Fruit fly (Drosophila melanogaster) whole organism, embryonic: ENCODE data around the gene CG18269.

Experiments
- Awh ChIP-seq: fragments of 200-800 bp; sonication (Bioruptor generic); IDR thresholded peaks from 2 replicates; pipeline ENCODE4, ENCODE4 v1.3.6; 2022; ENCODE audit warnings: missing biosample characterization, missing genetic modification characterization
- C15 ChIP-seq: fragments of 200-800 bp; sonication (Bioruptor generic); IDR thresholded peaks from 3 replicates; pipeline ENCODE4 v1.3.6; 2022; ENCODE audit warnings: missing biosample characterization, missing genetic modification characterization
- CG10274 ChIP-seq: fragments of 200-800 bp; sonication (Bioruptor generic); optimal IDR thresholded peaks from 3 replicates; lab custom pipeline; 2017; ENCODE audit warnings: missing biosample characterization, mild to moderate bottlenecking, missing genetic modification characterization
- CG12299 ChIP-seq: fragments of 200-800 bp; sonication (Bioruptor generic); optimal IDR thresholded peaks from 2 replicates; lab custom pipeline; 2018; ENCODE audit warnings: missing biosample characterization, mild to moderate bottlenecking, missing genetic modification characterization
- CG12744 ChIP-seq: fragments of 200-800 bp; sonication (Bioruptor generic); optimal IDR thresholded peaks from 2 replicates; lab custom pipeline; 2016; ENCODE audit warnings: missing biosample characterization, missing genetic modification characterization
- CG13775 ChIP-seq: fragments of 200-800 bp; sonication (Bioruptor generic); optimal IDR thresholded peaks from 3 replicates; lab custom pipeline; 2017; ENCODE audit warnings: missing biosample characterization, mild to moderate bottlenecking, missing genetic modification characterization
- CG14050 ChIP-seq: fragments of 200-800 bp; sonication (Bioruptor generic); IDR thresholded peaks from 3 replicates; pipeline ENCODE4 v1.3.6; 2022; ENCODE audit warnings: missing biosample characterization, missing genetic modification characterization
- CG31388 ChIP-seq: fragments of 200-800 bp; sonication (Bioruptor generic); optimal IDR thresholded peaks from 2 replicates; lab custom pipeline; 2016; ENCODE audit warnings: missing biosample characterization, missing genetic modification characterization
- CG33557 ChIP-seq: fragments of 200-800 bp; sonication (Bioruptor generic); optimal IDR thresholded peaks from 2 replicates; lab custom pipeline; 2019; ENCODE audit warnings: missing biosample characterization, mild to moderate bottlenecking, missing genetic modification characterization, moderate library complexity
- CG34224 ChIP-seq: fragments of 200-800 bp; sonication (Bioruptor generic); IDR thresholded peaks from 3 replicates; pipeline ENCODE4 v1.3.6; 2022; ENCODE audit warnings: missing biosample characterization, missing genetic modification characterization; ENCODE audit not compliant: partially characterized antibody
- CG4424 ChIP-seq: fragments of 200-800 bp; sonication (Bioruptor generic); optimal IDR thresholded peaks from 3 replicates; lab custom pipeline; 2016; ENCODE audit warnings: missing biosample characterization, missing genetic modification characterization
- CG6254 ChIP-seq: fragments of 200-800 bp; sonication (Bioruptor generic); optimal IDR thresholded peaks from 3 replicates; lab custom pipeline; 2017; ENCODE audit warnings: mild to moderate bottlenecking, missing biosample characterization, missing genetic modification reagents, missing genetic modification characterization
- CG6765 ChIP-seq: fragments of 200-800 bp; sonication (Bioruptor generic); optimal IDR thresholded peaks from 3 replicates; lab custom pipeline; 2017; ENCODE audit warnings: missing biosample characterization, mild to moderate bottlenecking, missing genetic modification characterization
- CG7271 ChIP-seq: fragments of 200-800 bp; sonication (Bioruptor generic); optimal IDR thresholded peaks from 2 replicates; lab custom pipeline; 2018; ENCODE audit warnings: missing biosample characterization, mild to moderate bottlenecking, missing genetic modification characterization, moderate library complexity
- CG7556 ChIP-seq: fragments of 200-800 bp; sonication (Bioruptor generic); optimal IDR thresholded peaks from 2 replicates; lab custom pipeline; 2017; ENCODE audit warnings: missing biosample characterization, mild to moderate bottlenecking, missing genetic modification characterization
- CG7786 ChIP-seq: fragments of 200-800 bp; sonication (Bioruptor generic); optimal IDR thresholded peaks from 2 replicates; lab custom pipeline; 2016; ENCODE audit warnings: missing biosample characterization, missing genetic modification characterization
- CG7839 ChIP-seq: fragments of 200-800 bp; sonication (Bioruptor generic); optimal IDR thresholded peaks from 3 replicates; lab custom pipeline; 2018; ENCODE audit warnings: missing biosample characterization, mild to moderate bottlenecking, missing genetic modification characterization, moderate library complexity
- CG9215 ChIP-seq: fragments of 200-800 bp; sonication (Bioruptor generic); IDR thresholded peaks from 2 replicates; pipeline ENCODE4 v1.3.6; 2022; ENCODE audit warnings: missing biosample characterization, missing genetic modification characterization
- CG9437 ChIP-seq: fragments of 200-800 bp; sonication (Bioruptor generic); optimal IDR thresholded peaks from 2 replicates; lab custom pipeline; 2018; ENCODE audit warnings: missing biosample characterization, mild to moderate bottlenecking, missing genetic modification characterization
- CG9609 ChIP-seq: fragments of 200-800 bp; sonication (Bioruptor generic); optimal IDR thresholded peaks from 3 replicates; lab custom pipeline; 2016; ENCODE audit warnings: missing biosample characterization, missing genetic modification characterization
- Dip2 ChIP-seq: fragments of 200-800 bp; sonication (Bioruptor generic); IDR thresholded peaks from 2 replicates; pipeline ENCODE4 v1.3.6; 2022; ENCODE audit warnings: missing biosample characterization, missing genetic modification characterization
- Ets65A ChIP-seq: fragments of 200-800 bp; sonication (Bioruptor generic); peaks from one replicate; lab custom pipeline; 2016; ENCODE audit warnings: missing biosample characterization, missing genetic modification characterization
- GATAe ChIP-seq: fragments of 200-800 bp; sonication (Bioruptor generic); conservative IDR thresholded peaks from 2 replicates; pipeline ENCODE4 v1.3.6; 2022; ENCODE audit warnings: missing biosample characterization, missing genetic modification characterization
- Gsc ChIP-seq: fragments of 200-800 bp; sonication (Bioruptor generic); IDR thresholded peaks from 2 replicates; pipeline ENCODE4 v1.3.6; 2022; ENCODE audit warnings: missing biosample characterization, missing genetic modification characterization
- HLH4C ChIP-seq: fragments of 200-800 bp; sonication (Bioruptor generic); IDR thresholded peaks from 3 replicates; pipeline ENCODE4 v1.3.6; 2022; ENCODE audit warnings: missing biosample characterization, missing genetic modification characterization; ENCODE audit not compliant: partially characterized antibody
- Hr39 ChIP-seq: fragments of >200 bp; optimal IDR thresholded peaks from 2 replicates; lab custom pipeline; 2017
- Lhr ChIP-seq: fragments of 200-800 bp; sonication (Bioruptor generic); optimal IDR thresholded peaks from 3 replicates; lab custom pipeline; 2017; ENCODE audit warnings: mild to moderate bottlenecking, missing biosample characterization, missing genetic modification reagents, missing genetic modification characterization
- Mad ChIP-seq: fragments of 200-800 bp; sonication (Bioruptor generic); optimal IDR thresholded peaks from 2 replicates; lab custom pipeline; 2016; ENCODE audit warnings: missing biosample characterization, missing genetic modification characterization
- NC2α ChIP-seq: fragments of 200-800 bp; sonication (Bioruptor generic); optimal IDR thresholded peaks from 2 replicates; lab custom pipeline; 2016; ENCODE audit warnings: missing biosample characterization, missing genetic modification characterization
- Nf-YC ChIP-seq: fragments of 200-800 bp; optimal IDR thresholded peaks from 3 replicates; lab custom pipeline; 2019; ENCODE audit warnings: missing biosample characterization, mild to moderate bottlenecking, missing genetic modification characterization, moderate library complexity
- Oli ChIP-seq: fragments of 200-800 bp; sonication (Bioruptor generic); optimal IDR thresholded peaks from 2 replicates; lab custom pipeline; 2018; ENCODE audit warnings: missing biosample characterization, mild to moderate bottlenecking, missing genetic modification characterization, moderate library complexity
- Opbp ChIP-seq: fragments of 200-800 bp; sonication (Bioruptor generic); IDR thresholded peaks from 3 replicates; pipeline ENCODE4 v1.3.6; 2022; ENCODE audit warnings: missing biosample characterization, missing genetic modification characterization; ENCODE audit not compliant: partially characterized antibody
- Sox100B ChIP-seq: fragments of 200-800 bp; sonication (Bioruptor generic); optimal IDR thresholded peaks from 3 replicates; lab custom pipeline; 2018; ENCODE audit warnings: missing biosample characterization, mild to moderate bottlenecking, missing genetic modification characterization
- aop ChIP-seq: fragments of 200-800 bp; sonication (Bioruptor generic); IDR thresholded peaks from 2 replicates; pipeline ENCODE4 v1.3.6; 2022; ENCODE audit warnings: missing biosample characterization, missing genetic modification characterization
- cas ChIP-seq: fragments of 200-800 bp; sonication (Bioruptor generic); IDR thresholded peaks from 2 replicates; pipeline ENCODE4 v1.3.6; 2022; ENCODE audit warnings: missing biosample characterization, missing genetic modification characterization
- corto ChIP-seq: fragments of 200-800 bp; sonication (Bioruptor generic); optimal IDR thresholded peaks from 2 replicates; lab custom pipeline; 2016; ENCODE audit warnings: missing biosample characterization, mild to moderate bottlenecking, missing genetic modification characterization, moderate library complexity
- crc ChIP-seq: fragments of 200-800 bp; sonication (Bioruptor generic); optimal IDR thresholded peaks from 2 replicates; lab custom pipeline; 2016; ENCODE audit warnings: missing biosample characterization, missing genetic modification characterization
- cwo ChIP-seq: fragments of 200-800 bp; sonication (Bioruptor generic); optimal IDR thresholded peaks from 3 replicates; lab custom pipeline; 2017; ENCODE audit warnings: missing biosample characterization, missing genetic modification characterization, mild to moderate bottlenecking, moderate library complexity, missing genetic modification reagents
- ems ChIP-seq: fragments of 200-800 bp; sonication (Bioruptor generic); optimal IDR thresholded peaks from 3 replicates; lab custom pipeline; 2016; ENCODE audit warnings: missing biosample characterization, missing genetic modification characterization
- gsb ChIP-seq: fragments of 200-800 bp; sonication (Bioruptor generic); IDR thresholded peaks from 2 replicates; pipeline ENCODE4 v1.3.6; 2022; ENCODE audit warnings: missing biosample characterization, missing genetic modification characterization
- inv ChIP-seq: fragments of 200-800 bp; sonication (Bioruptor generic); IDR thresholded peaks from 2 replicates; pipeline ENCODE4 v1.3.6; 2022; ENCODE audit warnings: missing biosample characterization, missing genetic modification characterization; ENCODE audit not compliant: partially characterized antibody
- luna ChIP-seq: fragments of 200-800 bp; sonication (Bioruptor generic); optimal IDR thresholded peaks from 2 replicates; lab custom pipeline; 2016; ENCODE audit warnings: missing biosample characterization, missing genetic modification characterization
- phol ChIP-seq: fragments of 200-800 bp; sonication (Bioruptor generic); optimal IDR thresholded peaks from 3 replicates; lab custom pipeline; 2018; ENCODE audit warnings: missing biosample characterization, mild to moderate bottlenecking, missing genetic modification characterization, moderate library complexity
- pnt ChIP-seq: fragments of 200-800 bp; sonication (Bioruptor generic); optimal IDR thresholded peaks from 3 replicates; lab custom pipeline; 2016; ENCODE audit warnings: missing biosample characterization, missing genetic modification characterization
- rib ChIP-seq: fragments of 200-800 bp; sonication (Bioruptor generic); IDR thresholded peaks from 2 replicates; pipeline ENCODE4 v1.3.6; 2022; ENCODE audit warnings: missing biosample characterization, missing genetic modification characterization
- sens ChIP-seq: fragments of 200-800 bp; sonication (Bioruptor generic); peaks from one replicate; lab custom pipeline; 2016; ENCODE audit warnings: missing biosample characterization, missing genetic modification characterization
- sisA ChIP-seq: fragments of 200-800 bp; sonication (Bioruptor generic); IDR thresholded peaks from 2 replicates; pipeline ENCODE4 v1.3.6; 2022; ENCODE audit warnings: missing biosample characterization, missing genetic modification characterization
- ssp ChIP-seq: fragments of 200-800 bp; sonication (Bioruptor generic); IDR thresholded peaks from 2 replicates; pipeline ENCODE4 v1.3.6; 2022; ENCODE audit warnings: missing biosample characterization, missing genetic modification characterization
- ttk ChIP-seq: fragments of 200-800 bp; sonication (Bioruptor generic); IDR thresholded peaks from 2 replicates; pipeline ENCODE4 v2.1.2; 2022; ENCODE audit warnings: missing biosample characterization, missing genetic modification characterization
- yki ChIP-seq: fragments of >200 bp; optimal IDR thresholded peaks from 3 replicates; lab custom pipeline; 2018
- zfh2 ChIP-seq: fragments of 200-800 bp; sonication (Bioruptor generic); optimal IDR thresholded peaks from 2 replicates; lab custom pipeline; 2016; ENCODE audit warnings: missing biosample characterization, missing genetic modification characterization

The CG18269 gene

dm6 chr2L:5542944-5543515, 8.6 kb upstream of the CG18269 start (continued):
- TF ChIP-seq CG10274 (GFP tag; lab: Kevin White, UChicago) = peak; percentile 73
- no peak for TF ChIP-seq CG12299 (tag; lab: Kevin White, UChicago)
- no peak for TF ChIP-seq Sox100B (GFP tag; lab: Kevin White, UChicago)
- peak; percentile 54; the same call in 1 of the 2 replicates for TF ChIP-seq sisA (GFP tag; lab: Robert Waterston, UW)
- TF ChIP-seq pnt (GFP tag; lab: Kevin White, UChicago) = peak; percentile 9
- TF ChIP-seq corto = no peak
- TF ChIP-seq CG7271 (tag; lab: Kevin White, UChicago) = no peak
- no peak for TF ChIP-seq HLH4C
- TF ChIP-seq C15 (GFP tag; lab: Robert Waterston, UW) = no peak
- TF ChIP-seq CG33557 (GFP tag; lab: Kevin White, UChicago) = no peak
- peak; percentile 29 for TF ChIP-seq Oli (tag; lab: Kevin White, UChicago)
- peak; percentile 26 for TF ChIP-seq CG7786 (GFP tag; lab: Kevin White, UChicago)
- TF ChIP-seq phol (tag; lab: Kevin White, UChicago) = no peak
- TF ChIP-seq CG9437 (GFP tag; lab: Kevin White, UChicago) = peak; percentile 4
- TF ChIP-seq Awh (GFP tag; lab: Robert Waterston, UW) = peak; percentile 59
- TF ChIP-seq crc (GFP tag; lab: Kevin White, UChicago) = no peak
- peak; percentile 44 for TF ChIP-seq CG7556
- TF ChIP-seq luna (GFP tag; lab: Kevin White, UChicago) = no peak
- no peak; the same call in 1 of the 2 replicates for TF ChIP-seq rib (GFP tag; lab: Robert Waterston, UW)
- no peak for TF ChIP-seq GATAe (GFP tag; lab: Robert Waterston, UW)
- peak; percentile 27; the same call in 1 of the 2 replicates for TF ChIP-seq ttk (GFP tag; lab: Robert Waterston, UW)
- peak; percentile 78 for TF ChIP-seq Ets65A (GFP tag; lab: Kevin White, UChicago)
- peak; percentile 38 for TF ChIP-seq Nf-YC (tag; lab: Kevin White, UChicago)
- no peak for TF ChIP-seq ems (GFP tag; lab: Kevin White, UChicago)
- TF ChIP-seq CG6765 (GFP tag; lab: Kevin White, UChicago) = peak; percentile 39
- TF ChIP-seq gsb = peak; percentile 46; the same call in 1 of the 2 replicates
- TF ChIP-seq sens (GFP tag; lab: Kevin White, UChicago) = peak; percentile 67
- peak; percentile 52; the same call in 1 of the 2 replicates for TF ChIP-seq ssp (GFP tag; lab: Robert Waterston, UW)
- TF ChIP-seq cas = peak; percentile 36; the same call in 1 of the 2 replicates
- TF ChIP-seq CG9215 (GFP tag; lab: Robert Waterston, UW) = peak; percentile 41; the same call in 1 of the 2 replicates
- TF ChIP-seq inv = no peak
- no peak for TF ChIP-seq Gsc (GFP tag; lab: Robert Waterston, UW)
- no peak for TF ChIP-seq Dip2
- peak; percentile 49 for TF ChIP-seq CG13775 (GFP tag; lab: Kevin White, UChicago)
- no peak for TF ChIP-seq CG6254 (GFP tag; lab: Kevin White, UChicago)
- no peak for TF ChIP-seq Mad
- TF ChIP-seq CG34224 (GFP tag; lab: Robert Waterston, UW) = no peak
- peak; percentile 54 for TF ChIP-seq CG7839 (tag; lab: Kevin White, UChicago)
- no peak for TF ChIP-seq CG12744 (GFP tag; lab: Kevin White, UChicago)
- 0 out of 3 replicates have a peak, but pooled peaks have one; percentile 6 for TF ChIP-seq Opbp (GFP tag; lab: Robert Waterston, UW)
- no peak for TF ChIP-seq Lhr
- TF ChIP-seq yki (lab: Kevin White, UChicago) = no peak
- TF ChIP-seq Hr39 (lab: Kevin White, UChicago) = peak; percentile 68
- no peak for TF ChIP-seq aop (GFP tag; lab: Robert Waterston, UW)
- TF ChIP-seq cwo = peak; percentile 86
- no peak; the same call in 2 of the 3 replicates for TF ChIP-seq CG14050 (GFP tag; lab: Robert Waterston, UW)
- no peak for TF ChIP-seq CG31388 (GFP tag; lab: Kevin White, UChicago)
- peak; percentile 50 for TF ChIP-seq CG4424 (GFP tag; lab: Kevin White, UChicago)
- TF ChIP-seq CG9609 (GFP tag; lab: Kevin White, UChicago) = peak; percentile 43
- peak; percentile 41 for TF ChIP-seq zfh2 (GFP tag; lab: Kevin White, UChicago)
- no peak for TF ChIP-seq NC2α
